Fruit fly (Drosophila melanogaster): Measurements from ENCODE around the gene Idgf3.

DNA sequence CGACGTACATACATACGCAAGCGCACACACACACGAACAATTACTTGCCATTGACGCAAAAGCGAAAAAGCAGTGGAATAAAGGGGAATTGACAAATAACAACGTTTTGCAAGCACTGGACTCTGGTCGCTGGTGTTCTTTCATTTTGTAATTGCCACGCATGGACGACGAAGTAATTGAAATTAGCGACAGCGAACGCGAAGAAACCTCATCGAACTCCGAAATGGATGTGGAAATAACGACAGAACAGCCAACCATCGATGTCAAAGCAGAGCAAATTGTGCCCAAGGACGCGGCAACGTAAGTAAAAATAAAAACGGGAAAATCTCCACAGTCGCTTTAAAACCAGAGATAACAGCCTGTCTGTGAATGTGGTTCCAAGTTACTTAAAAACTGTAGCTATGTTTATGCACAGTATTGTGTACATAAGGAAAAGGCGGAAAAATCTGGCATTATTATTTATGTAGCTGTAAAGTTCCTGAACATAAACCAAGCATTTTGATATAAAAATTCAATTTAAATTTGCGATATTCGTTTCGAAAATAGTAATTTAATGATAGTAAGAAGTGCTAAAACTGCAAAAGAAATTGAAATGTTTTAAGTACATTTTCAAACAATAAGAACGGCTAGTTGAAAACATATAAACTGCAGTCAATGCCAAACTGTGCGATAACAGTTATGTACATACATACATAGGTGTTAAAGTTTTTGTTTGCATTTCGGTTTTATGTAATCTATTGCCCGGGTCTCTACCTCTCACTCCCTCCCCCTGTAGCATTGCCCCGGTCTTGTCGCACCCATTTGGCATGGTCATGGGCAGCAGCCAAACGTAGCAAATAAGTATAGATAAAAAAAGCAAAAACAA, 41.3 kb downstream of the Idgf3 start:
- TF ChIP-seq CG33017 (tag; optimal IDR thresholded peaks at IDR 0.05): no peak
- TF ChIP-seq CG14711 (tag; optimal IDR thresholded peaks at IDR 0.05): no peak
- TF ChIP-seq Mnt (GFP tag; optimal IDR thresholded peaks at IDR 0.05): no peak
- no peak for TF ChIP-seq cnc (optimal IDR thresholded peaks at IDR 0.05)
- TF ChIP-seq Crg-1 (GFP tag; optimal IDR thresholded peaks at IDR 0.05): no peak
- TF ChIP-seq CG1620 (GFP tag; optimal IDR thresholded peaks at IDR 0.05): no peak
- no peak for TF ChIP-seq CG7045 (GFP tag; optimal IDR thresholded peaks at IDR 0.05)
- TF ChIP-seq CG5204 (GFP tag; optimal IDR thresholded peaks at IDR 0.05): no peak
- TF ChIP-seq CG11617 (GFP tag; optimal IDR thresholded peaks at IDR 0.05): no peak
- no peak for TF ChIP-seq toe (GFP tag; optimal IDR thresholded peaks at IDR 0.05)
- no peak for TF ChIP-seq bab1 (GFP tag; optimal IDR thresholded peaks at IDR 0.05)
- TF ChIP-seq cic (GFP tag; optimal IDR thresholded peaks at IDR 0.05): no peak
- no peak for TF ChIP-seq kay (GFP tag; ENCODE audit: borderline replicate concordance)
